Fruit fly (Drosophila melanogaster): ENCODE results near the gene CG11858.
A peak's percentile ranks its signal among the peaks of the same experiment; 100 is the strongest.

The CG11858 gene

DNA sequence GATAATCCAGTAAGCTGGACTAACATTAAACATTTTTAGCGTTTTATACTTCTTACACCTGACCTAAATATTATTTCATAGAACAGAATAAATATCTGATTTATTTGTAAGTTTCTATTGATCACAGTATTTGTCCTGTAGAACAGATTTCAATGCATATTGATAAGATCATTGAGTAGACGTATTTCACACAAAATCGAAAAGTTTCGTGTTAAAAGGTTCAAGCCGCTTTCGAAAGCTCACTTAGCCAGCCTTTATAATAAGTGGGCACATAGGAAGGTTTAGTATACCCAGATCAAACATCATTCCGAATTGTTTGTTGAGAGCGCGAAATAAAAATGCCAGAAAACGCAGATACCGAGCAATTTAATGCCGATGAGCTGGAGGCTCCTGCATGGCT, 27.0 kb downstream of the CG11858 start, which contains the start of gene CG11893:
Gene CG11893 (plus strand): TSS at position 301 of the 400 bp plus-strand sequence.
- TF ChIP-seq noc (tag; optimal IDR thresholded peaks at IDR 0.05): no peak

DNA sequence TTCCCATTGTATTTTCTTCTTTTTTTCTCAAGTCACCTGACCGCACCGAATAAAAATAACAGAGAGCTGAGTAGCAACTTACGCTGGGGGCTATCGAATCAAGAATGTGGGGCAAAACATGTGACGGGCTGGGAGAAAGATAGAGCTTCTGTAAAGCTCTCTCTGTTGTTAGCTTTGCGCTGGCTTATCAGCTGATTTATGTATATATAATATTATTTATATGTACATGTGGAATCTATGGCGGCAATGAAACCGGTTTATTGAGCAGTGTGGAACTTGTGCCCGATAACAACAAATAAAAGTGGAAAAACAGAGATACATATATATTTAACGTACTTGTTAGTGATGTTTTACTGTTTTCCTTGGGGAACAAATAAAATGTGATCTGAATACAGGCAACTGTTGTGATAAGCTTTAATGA, 30.3 kb downstream of the CG11858 start, which contains the start of gene CG31098:
Gene CG31098 (minus strand): TSS at position 114 of the 421 bp plus-strand sequence.
- peak; percentile 59 for TF ChIP-seq noc (tag; optimal IDR thresholded peaks at IDR 0.05)

DNA sequence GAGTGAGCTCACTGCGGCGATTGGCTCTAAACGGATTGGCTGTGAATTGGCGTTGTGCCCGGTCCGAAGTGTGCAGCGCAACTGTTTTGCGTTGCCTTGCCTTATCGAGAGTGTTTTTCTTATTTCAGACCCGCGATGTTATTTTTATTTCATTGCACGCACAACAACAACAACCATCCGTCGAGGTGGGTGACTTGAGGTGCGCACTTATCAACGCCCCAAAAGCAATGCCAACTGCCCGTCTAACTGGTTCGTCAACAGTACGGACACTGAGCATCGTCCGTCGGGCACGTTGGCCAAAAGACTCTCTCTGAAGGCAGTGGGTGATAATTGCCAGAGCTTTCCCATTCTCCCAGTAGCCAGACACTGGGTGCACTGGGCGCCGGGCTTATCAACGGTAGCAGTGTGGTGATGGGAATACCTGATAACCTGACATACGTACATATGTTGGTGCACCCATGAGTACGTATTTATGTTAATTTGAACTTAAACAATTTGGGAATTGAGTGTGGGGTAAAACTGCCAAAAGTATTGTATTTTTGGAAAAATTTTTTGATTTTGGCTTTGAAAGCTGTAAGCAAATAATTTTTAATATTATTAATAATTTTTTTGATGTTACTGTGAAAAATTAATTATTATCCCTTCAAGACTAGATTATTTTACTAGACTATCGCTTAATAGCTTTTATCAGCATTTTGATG, 32.9 kb downstream of the CG11858 start, which contains the start of gene CG31102:
Gene CG31102 (minus strand): TSS at position 275 of the 701 bp plus-strand sequence.
- peak; percentile 65 for TF ChIP-seq noc (tag; optimal IDR thresholded peaks at IDR 0.05)

DNA sequence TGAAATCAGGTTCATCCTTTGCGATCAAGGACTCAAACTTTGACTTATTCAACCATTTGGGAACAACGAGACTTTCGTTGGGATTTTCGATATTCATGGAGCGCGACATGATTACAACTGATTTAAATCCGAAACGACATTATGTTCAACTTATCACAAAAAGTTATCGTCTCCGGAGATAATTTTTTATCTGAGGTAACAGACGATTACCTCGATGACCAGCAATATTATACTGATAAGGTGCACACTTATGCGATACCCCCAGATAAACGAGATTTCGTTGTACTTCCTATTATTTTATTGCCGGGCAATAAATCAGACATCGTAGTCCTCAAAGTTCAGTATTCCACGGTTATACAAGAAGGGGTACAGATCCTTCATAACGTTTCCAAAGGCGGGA, 35.1 kb downstream of the CG11858 start, which contains the start of gene CG31097:
Gene CG31097 (minus strand): TSS at position 101 of the 400 bp plus-strand sequence.
- TF ChIP-seq noc (tag; optimal IDR thresholded peaks at IDR 0.05): no peak

DNA sequence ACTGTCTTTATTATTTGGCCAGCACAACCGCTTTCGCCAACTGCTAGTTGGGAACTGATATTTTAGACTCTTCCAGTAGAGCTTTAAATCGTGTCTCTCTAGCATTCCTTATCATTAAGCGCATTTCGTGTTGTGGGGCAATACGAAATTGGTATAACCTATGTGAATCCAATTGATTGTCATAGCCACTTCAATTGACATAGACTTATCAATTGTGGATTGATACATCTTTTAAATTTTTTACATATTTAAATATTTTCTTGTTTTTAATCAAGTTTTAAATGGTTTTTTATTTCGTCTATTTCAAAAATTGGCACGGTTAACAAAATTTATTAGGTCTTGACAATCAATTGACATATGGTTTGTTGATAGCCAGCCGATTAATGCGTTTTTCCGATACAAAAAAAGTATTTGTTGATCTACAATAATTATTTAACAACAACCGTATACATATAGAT, 37.0 kb downstream of the CG11858 start, which contains the start of gene CG31288:
Gene CG31288 (minus strand): TSS at position 51 of the 458 bp plus-strand sequence.
- TF ChIP-seq noc (tag; optimal IDR thresholded peaks at IDR 0.05): no peak

DNA sequence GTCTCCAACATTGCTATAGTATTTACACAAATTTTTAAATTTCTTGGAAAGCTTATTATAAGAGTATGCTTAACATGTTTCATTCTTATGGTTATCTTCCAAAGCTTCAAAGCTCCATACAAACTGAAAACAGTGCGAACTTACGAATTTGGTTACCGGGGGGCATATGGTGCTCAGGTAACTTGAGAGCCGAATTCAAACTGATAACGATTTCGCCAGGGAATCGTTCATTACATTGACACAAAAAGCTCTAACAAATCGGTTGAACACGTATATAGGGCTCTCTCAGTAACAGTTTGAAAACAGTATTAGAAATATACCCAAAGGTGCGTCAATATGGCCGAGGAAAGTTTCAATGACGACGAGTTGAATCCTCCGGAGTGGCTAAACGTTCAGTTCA, 38.0 kb downstream of the CG11858 start, which contains the start of gene CG13659:
Gene CG13659 (plus strand): TSS at position 317 of the 400 bp plus-strand sequence.
- TF ChIP-seq noc (tag; optimal IDR thresholded peaks at IDR 0.05): no peak

DNA sequence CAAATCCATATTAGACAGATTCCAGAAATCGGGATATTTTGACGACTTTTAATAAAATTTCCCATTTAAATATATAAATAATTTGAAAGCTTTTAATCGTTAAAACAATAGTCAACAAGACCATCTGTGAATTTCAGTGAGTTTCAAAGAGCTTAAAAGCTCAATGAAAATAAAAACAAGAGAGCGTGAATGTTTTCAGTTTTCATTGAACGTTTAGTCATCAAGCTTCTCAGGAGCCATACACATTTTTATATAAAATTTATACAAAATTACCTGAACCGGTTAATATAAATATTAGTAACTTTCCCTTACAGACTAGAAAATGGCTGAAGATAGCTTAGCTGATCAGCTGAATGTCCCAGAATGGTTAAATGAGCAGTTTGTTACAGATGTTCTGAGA, 39.7 kb downstream of the CG11858 start, which contains the start of gene CG31370:
Gene CG31370 (plus strand): TSS at position 226 of the 400 bp plus-strand sequence.
- no peak for TF ChIP-seq noc (tag; optimal IDR thresholded peaks at IDR 0.05)

DNA sequence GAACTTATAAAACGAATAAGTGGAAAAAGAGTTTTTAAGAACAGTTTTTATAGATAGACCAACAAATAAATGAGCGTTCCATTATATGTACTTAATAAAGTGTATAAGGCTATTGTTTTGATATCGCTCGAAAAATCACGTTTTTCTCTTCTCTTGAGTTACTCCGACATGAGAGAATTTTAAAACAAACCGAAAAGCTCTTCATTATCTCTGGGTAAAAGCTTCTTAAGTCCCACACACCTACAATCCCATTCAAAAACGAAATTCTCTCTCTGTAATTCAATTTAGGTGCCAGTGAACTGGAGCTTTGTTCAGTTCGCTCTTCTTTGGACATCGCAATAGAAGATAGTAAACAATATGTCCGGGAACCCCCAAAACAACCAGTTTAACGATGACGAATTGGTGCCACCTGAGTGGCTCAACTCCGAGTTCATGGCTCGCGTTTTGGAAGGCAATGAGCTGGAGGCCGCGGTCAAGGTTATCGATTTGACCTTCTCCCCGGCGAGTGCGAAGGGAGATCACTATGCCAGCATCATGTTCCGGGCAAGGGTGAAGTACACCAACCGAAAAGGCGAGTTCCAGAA, 41.4 kb downstream of the CG11858 start, which contains the start of gene CG31436:
Gene CG31436 (plus strand): TSS at position 281 of the 584 bp plus-strand sequence.
- TF ChIP-seq noc (tag; optimal IDR thresholded peaks at IDR 0.05): no peak

DNA sequence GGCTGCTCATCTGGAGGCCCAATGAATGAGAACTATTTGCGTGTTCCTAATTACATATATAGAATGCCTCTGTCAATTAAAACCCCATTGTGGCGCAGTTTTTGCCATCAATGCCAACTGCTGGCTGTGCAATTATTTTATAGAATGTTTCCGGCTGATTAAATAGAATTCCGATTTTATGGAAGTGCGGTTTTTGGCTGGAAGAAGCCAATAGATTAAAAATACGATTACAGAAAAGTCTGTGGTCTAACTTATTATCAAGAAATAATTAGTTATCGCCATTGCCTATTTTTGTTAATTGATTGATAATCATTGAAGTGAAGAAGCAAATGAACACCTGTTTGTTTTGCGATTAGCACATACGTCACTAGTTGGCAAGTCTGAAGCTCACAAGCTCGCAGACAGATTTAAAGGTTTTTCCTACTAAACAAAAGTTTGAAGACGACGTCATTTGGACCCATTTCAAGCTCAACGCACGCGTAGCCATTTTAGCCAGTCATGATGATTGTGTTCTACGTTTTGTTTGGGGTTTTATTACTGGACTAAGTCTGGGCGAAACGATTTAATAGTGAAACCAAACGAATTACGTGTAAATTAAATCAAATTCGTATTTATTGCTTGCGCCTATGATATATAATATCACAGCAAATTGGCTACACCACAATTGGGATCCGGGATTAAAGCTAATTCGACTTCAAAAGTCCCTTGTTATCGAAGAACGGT, 43.4 kb downstream of the CG11858 start:
- TF ChIP-seq noc (tag; optimal IDR thresholded peaks at IDR 0.05): peak; percentile 47

DNA sequence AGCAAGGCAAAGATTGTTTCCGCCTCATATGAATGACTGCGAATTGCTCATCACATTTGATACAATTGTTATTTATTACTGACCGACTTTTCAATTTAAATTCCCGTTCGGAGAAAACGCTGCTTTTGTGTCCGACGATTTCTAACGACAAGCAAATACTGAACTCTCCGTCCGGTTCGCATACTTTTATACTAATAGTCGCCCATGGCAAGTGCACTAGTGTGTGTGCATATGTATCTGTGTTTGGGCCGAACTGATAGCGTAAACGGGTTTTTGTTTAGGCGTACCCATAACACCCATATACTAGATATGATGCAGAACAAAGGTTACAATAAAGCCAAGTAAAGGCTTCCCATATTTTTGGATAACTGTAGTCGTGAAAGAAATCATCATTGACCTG, 45.7 kb downstream of the CG11858 start, which contains the start of gene CG10550:
Gene CG10550 (minus strand): TSS at position 164 of the 400 bp plus-strand sequence.
- no peak for TF ChIP-seq noc (tag; optimal IDR thresholded peaks at IDR 0.05)

DNA sequence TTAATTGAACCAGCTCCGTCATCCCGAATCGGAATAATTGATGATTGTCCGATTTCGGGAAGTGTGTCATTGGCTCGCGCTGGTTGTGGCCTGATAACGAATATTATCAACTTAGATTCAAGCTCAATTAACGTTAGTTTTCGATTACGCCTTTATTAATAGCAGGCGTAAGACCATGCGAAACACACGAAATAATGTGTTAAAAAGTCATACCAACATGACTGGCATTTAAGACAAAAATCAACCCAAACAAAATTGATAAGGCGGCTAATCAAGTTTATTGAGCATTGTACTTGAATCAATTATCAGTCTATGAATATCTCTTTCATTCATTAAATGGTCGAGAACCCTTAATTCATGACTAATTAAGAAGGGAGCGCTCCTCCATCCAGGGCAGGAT, 46.6 kb downstream of the CG11858 start:
- TF ChIP-seq noc (tag; optimal IDR thresholded peaks at IDR 0.05): peak; percentile 1

DNA sequence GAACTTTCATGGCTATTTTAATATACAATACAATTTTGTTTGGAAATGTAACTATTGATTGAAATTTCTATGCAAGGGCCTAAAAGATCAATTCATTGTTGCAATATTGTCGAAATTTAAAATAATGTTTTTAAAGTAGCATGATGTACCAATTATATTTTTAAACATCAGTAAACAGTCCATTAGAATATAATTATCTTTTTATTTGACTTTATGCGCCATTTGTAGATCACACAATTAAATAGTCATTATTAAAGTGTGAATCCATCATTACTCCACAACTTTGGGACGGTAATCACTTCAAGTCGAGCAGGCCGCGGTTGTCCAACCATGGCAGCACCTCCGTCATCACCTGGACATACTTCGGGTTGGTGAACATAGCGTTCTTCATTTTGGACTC, 48.3 kb downstream of the CG11858 start, which contains the start of gene CG31099:
Gene CG31099 (minus strand): TSS at position 101 of the 400 bp plus-strand sequence.
- no peak for TF ChIP-seq noc (tag; optimal IDR thresholded peaks at IDR 0.05)

DNA sequence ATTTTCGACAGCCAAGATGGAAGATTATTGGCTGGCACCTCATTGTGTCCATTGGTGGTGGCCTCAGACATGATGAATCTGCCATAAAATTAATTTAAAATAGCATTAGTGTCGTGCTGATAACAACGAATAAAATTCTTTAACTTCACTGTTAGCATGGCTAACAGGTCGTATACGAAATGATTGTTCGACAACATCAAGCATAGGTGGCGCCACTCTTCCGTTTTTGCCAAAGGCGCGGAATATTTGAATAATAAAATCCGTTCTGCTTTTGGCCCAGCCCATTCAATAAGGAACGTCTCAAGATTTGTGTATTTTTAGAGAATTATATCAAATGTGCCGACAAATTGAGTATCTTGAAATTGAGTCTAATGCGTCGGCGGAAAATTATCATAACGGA, 50.0 kb downstream of the CG11858 start:
- TF ChIP-seq noc (tag; optimal IDR thresholded peaks at IDR 0.05): no peak

Data from whole organism, larva.